Worm (Caenorhabditis elegans) whole organism, L3 larva: Measurements from ENCODE around the gene decr-1.3.

ENCODE experiments used
- egl-27 ChIP-seq: sonication (generic microtip); optimal IDR thresholded peaks from 4 replicates; lab custom pipeline; 2017; ENCODE audit warnings: missing biosample characterization, missing genetic modification reagents, missing genetic modification characterization
- zag-1 ChIP-seq: fragments of 150-350 bp; optimal IDR thresholded peaks from 2 replicates; lab custom pipeline; 2014; ENCODE audit warnings: missing biosample characterization, missing genetic modification characterization

DNA sequence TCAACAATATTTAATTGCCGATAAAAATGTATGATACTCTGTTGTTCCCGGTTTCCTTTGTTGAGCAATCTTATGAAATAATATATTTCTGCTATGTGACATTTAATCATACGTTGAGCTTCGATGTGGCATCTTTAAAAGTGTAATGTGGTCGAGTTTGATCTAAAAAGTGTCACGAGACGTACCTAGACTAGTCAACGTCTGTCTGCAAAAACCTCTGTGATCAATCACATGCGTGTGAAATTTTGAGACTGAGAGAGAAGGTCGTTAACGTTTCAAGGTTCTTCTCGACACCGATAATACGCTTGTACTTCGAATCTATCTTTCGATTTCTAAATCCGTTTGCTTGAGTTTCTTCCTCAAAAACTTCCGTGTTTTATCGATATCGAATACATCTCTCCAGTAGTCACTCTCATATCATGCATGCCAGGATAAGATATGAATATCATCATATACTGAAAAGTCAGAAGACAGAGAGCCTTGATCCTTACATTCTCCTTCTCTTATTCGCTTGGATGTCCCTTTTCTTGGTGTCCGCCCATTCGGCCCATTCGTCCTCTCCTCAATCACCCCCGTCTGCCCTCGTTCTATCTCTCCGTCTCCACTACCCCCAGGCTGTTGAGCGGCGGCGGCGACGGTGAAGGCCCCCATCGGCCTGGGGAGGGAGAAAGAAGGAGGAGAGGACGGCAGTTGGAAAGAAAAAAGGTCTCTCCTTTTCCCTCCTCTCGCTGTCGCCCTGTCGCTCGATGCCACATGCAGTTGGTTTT, 44.9 kb downstream of the decr-1.3 start:
- no peak for TF ChIP-seq zag-1 (tag; lab: Kevin White, UChicago)
- TF ChIP-seq egl-27 (tag; lab: Kevin White, UChicago) = no peak
